Worm (Caenorhabditis elegans) whole organism, L4 larva: ENCODE measurements around the gene ZK1321.4.

Source experiments
- F10B5.3 ChIP-seq: sonication (generic microtip); optimal IDR thresholded peaks from 2 replicates; lab custom pipeline; 2016; ENCODE audit warnings: mild to moderate bottlenecking, missing genetic modification characterization, missing compliant biosample characterization
- F37D6.2 ChIP-seq: sonication (generic microtip); optimal IDR thresholded peaks from 2 replicates; lab custom pipeline; 2016; ENCODE audit warnings: mild to moderate bottlenecking, missing genetic modification characterization, missing compliant biosample characterization
- R02D3.7 ChIP-seq: fragments of 150-350 bp; sonication (generic microtip); optimal IDR thresholded peaks from 3 replicates; lab custom pipeline; 2014; ENCODE audit warnings: missing biosample characterization, missing genetic modification characterization
- ama-1 ChIP-seq: fragments of 150-350 bp; optimal IDR thresholded peaks from 2 replicates; lab custom pipeline; 2014; ENCODE audit warnings: inconsistent platforms, mixed read lengths
- ceh-28 ChIP-seq: fragments of 150-350 bp; optimal IDR thresholded peaks from 2 replicates; lab custom pipeline; 2014; ENCODE audit warnings: missing biosample characterization, missing genetic modification reagents, missing genetic modification characterization
- ces-1 ChIP-seq: fragments of 150-350 bp; sonication (generic microtip); optimal IDR thresholded peaks from 4 replicates; lab custom pipeline; 2014; ENCODE audit warnings: missing biosample characterization, missing genetic modification reagents, missing genetic modification characterization
- gei-8 ChIP-seq: fragments of 200-800 bp; sonication (Bioruptor generic); optimal IDR thresholded peaks from 2 replicates; lab custom pipeline; 2018; ENCODE audit warnings: mild to moderate bottlenecking, missing genetic modification characterization, missing compliant biosample characterization
- nhr-237 ChIP-seq: sonication (generic microtip); optimal IDR thresholded peaks from 2 replicates; lab custom pipeline; 2017; ENCODE audit warnings: missing biosample characterization, missing genetic modification characterization
- nhr-48 ChIP-seq: sonication (generic microtip); optimal IDR thresholded peaks from 2 replicates; lab custom pipeline; 2016; ENCODE audit warnings: mild to moderate bottlenecking, missing genetic modification characterization, missing compliant biosample characterization
- pha-4 ChIP-seq, 2 experiments: fragments of 150-350 bp in 1 of 2; fragments of 200-800 bp in 1 of 2; sonication (Bioruptor generic) in 1 of 2; IDR thresholded peaks in 1 of 2; optimal IDR thresholded peaks in 1 of 2; 2 replicates each; pipeline versions ENCODE4 v1.3.6 to Lab custom; 2014 to 2022; ENCODE audit warnings: missing genetic modification characterization in 2 of 2, missing genetic modification reagents in 2 of 2, missing biosample characterization in 1 of 2, missing compliant biosample characterization in 1 of 2
- sdz-12 ChIP-seq: fragments of 200-800 bp; sonication (Bioruptor generic); optimal IDR thresholded peaks from 2 replicates; lab custom pipeline; 2018; ENCODE audit warnings: mild to moderate bottlenecking, missing genetic modification characterization, missing compliant biosample characterization
- snpc-4 ChIP-seq: fragments of 150-350 bp; optimal IDR thresholded peaks from 2 replicates; lab custom pipeline; 2014; ENCODE audit warnings: missing biosample characterization, missing genetic modification characterization
- zip-2 ChIP-seq: fragments of 150-350 bp; optimal IDR thresholded peaks from 2 replicates; lab custom pipeline; 2014; ENCODE audit warnings: missing biosample characterization, missing genetic modification characterization

- TF ChIP-seq ama-1 (peak; percentile 65), ces-1 (GFP tag; lab: Kevin White, UChicago) (no peak), pha-4 (GFP tag; IDR thresholded peaks at IDR 0.05; lab: Robert Waterston, UW) (0 out of 2 replicates have a peak, but pooled peaks have one; percentile 36), pha-4 (tag; optimal IDR thresholded peaks at IDR 0.05; lab: Kevin White, UChicago) (no peak), nhr-237 (tag; lab: Kevin White, UChicago) (no peak), ceh-28 (tag; lab: Kevin White, UChicago) (no peak), snpc-4 (tag; lab: Kevin White, UChicago) (no peak), gei-8 (GFP tag; lab: Kevin White, UChicago) (peak; percentile 56), nhr-48 (peak; percentile 14), zip-2 (tag; lab: Kevin White, UChicago) (no peak), sdz-12 (no peak), F10B5.3 (tag; lab: Kevin White, UChicago) (no peak), R02D3.7 (tag; lab: Kevin White, UChicago) (no peak), F37D6.2 (tag; lab: Kevin White, UChicago) (no peak)
These were observed 34.9 kb downstream of the ZK1321.4 start for ce11 chrII:9738820-9739219.
